Worm (Caenorhabditis elegans) whole organism, late embryonic: Measurements from ENCODE around the gene cpna-4.

Experiments
- ama-1 ChIP-seq: fragments of 150-350 bp; optimal IDR thresholded peaks from 2 replicates; lab custom pipeline; 2014
- ceh-24 ChIP-seq: sonication (generic microtip); optimal IDR thresholded peaks from 2 replicates; lab custom pipeline; 2016; ENCODE audit warnings: mild to moderate bottlenecking, missing genetic modification characterization, missing compliant biosample characterization
- dmd-4 ChIP-seq: sonication (generic microtip); optimal IDR thresholded peaks from 2 replicates; lab custom pipeline; 2016; ENCODE audit warnings: borderline replicate concordance, missing genetic modification characterization, missing compliant biosample characterization
- ets-4 ChIP-seq: sonication (generic microtip); optimal IDR thresholded peaks from 2 replicates; lab custom pipeline; 2016; ENCODE audit warnings: missing genetic modification characterization, missing compliant biosample characterization
- fkh-6 ChIP-seq: sonication (generic microtip); optimal IDR thresholded peaks from 2 replicates; lab custom pipeline; 2016; ENCODE audit warnings: missing genetic modification characterization, missing compliant biosample characterization
- nhr-232 ChIP-seq: sonication (generic microtip); optimal IDR thresholded peaks from 2 replicates; lab custom pipeline; 2016; ENCODE audit warnings: missing genetic modification characterization, missing compliant biosample characterization
- pha-4 ChIP-seq: fragments of 150-350 bp; optimal IDR thresholded peaks from 2 replicates; lab custom pipeline; 2018; ENCODE audit warnings: missing biosample characterization, missing genetic modification reagents, missing genetic modification characterization
- pqm-1 ChIP-seq: sonication (generic microtip); optimal IDR thresholded peaks from 2 replicates; lab custom pipeline; 2016; ENCODE audit warnings: missing genetic modification characterization, missing compliant biosample characterization
- pros-1 ChIP-seq: fragments of 150-350 bp; optimal IDR thresholded peaks from 2 replicates; lab custom pipeline; 2014; ENCODE audit warnings: missing biosample characterization, missing genetic modification reagents, missing genetic modification characterization
- ref-2 ChIP-seq: sonication (generic microtip); optimal IDR thresholded peaks from 2 replicates; lab custom pipeline; 2016; ENCODE audit warnings: missing genetic modification characterization, missing compliant biosample characterization
- sdc-2 ChIP-seq: sonication (generic microtip); optimal IDR thresholded peaks from 2 replicates; lab custom pipeline; 2016; ENCODE audit warnings: missing genotype, missing genetic modification characterization, missing compliant biosample characterization
- tbx-2 ChIP-seq: sonication (generic microtip); optimal IDR thresholded peaks from 2 replicates; lab custom pipeline; 2016; ENCODE audit warnings: missing genetic modification characterization, missing compliant biosample characterization

DNA sequence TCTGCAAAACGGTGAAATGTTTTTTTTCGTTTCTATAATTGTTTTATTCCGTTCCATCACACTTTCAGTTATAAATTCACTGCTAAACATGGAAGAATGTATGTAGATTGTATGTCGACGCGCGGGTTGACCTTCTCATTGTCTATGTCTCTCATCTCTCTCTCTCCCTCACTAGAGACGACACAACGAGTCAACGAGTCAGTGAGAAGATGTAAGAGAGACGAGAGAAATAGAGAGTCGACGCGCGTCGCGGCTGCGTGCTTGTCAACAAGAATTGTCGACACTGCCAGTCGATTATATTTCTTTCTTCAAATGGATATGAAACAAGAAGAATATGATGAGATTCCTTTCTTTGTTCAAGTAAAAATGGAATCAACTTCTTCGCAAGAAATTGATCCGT is 49.3 kb upstream of the cpna-4 start, which contains the start of gene Y73F8A.13:
- TF ChIP-seq ama-1 (lab: Kevin White, UChicago) (no peak), nhr-232 (no peak), fkh-6 (tag; lab: Kevin White, UChicago) (no peak), pqm-1 (tag; lab: Kevin White, UChicago) (no peak), ref-2 (tag; lab: Kevin White, UChicago) (no peak), tbx-2 (tag; lab: Kevin White, UChicago) (no peak), dmd-4 (tag; lab: Kevin White, UChicago) (no peak), pros-1 (tag; lab: Kevin White, UChicago) (no peak), sdc-2 (tag; lab: Kevin White, UChicago) (no peak), ets-4 (tag; lab: Kevin White, UChicago) (no peak), pha-4 (tag; lab: Kevin White, UChicago) (no peak), ceh-24 (tag; lab: Kevin White, UChicago) (no peak)
